Worm (Caenorhabditis elegans) whole organism, mixed stage, embryonic: ENCODE measurements around the gene cit-1.2.

Experiments
- M03D4.4 ChIP-seq: sonication (generic microtip); optimal IDR thresholded peaks from 2 replicates; lab custom pipeline; 2017; ENCODE audit warnings: mild to moderate bottlenecking, missing genetic modification characterization, missing compliant biosample characterization
- bed-3 ChIP-seq: fragments of 200-800 bp; sonication (Bioruptor generic); optimal IDR thresholded peaks from 3 replicates; lab custom pipeline; 2018; ENCODE audit warnings: mild to moderate bottlenecking, missing genetic modification characterization, moderate library complexity, missing compliant biosample characterization
- blmp-1 ChIP-seq: fragments of 150-350 bp; optimal IDR thresholded peaks from 2 replicates; lab custom pipeline; 2014; ENCODE audit warnings: missing biosample characterization, missing genetic modification characterization
- ceh-39 ChIP-seq: fragments of 150-350 bp; optimal IDR thresholded peaks from 2 replicates; lab custom pipeline; 2014; ENCODE audit warnings: missing biosample characterization, missing genetic modification characterization
- ceh-43 ChIP-seq: fragments of 200-800 bp; sonication (Bioruptor generic); optimal IDR thresholded peaks from 2 replicates; lab custom pipeline; 2018; ENCODE audit warnings: mild to moderate bottlenecking, missing genetic modification characterization, moderate library complexity, missing compliant biosample characterization
- ceh-83 ChIP-seq: fragments of 200-800 bp; sonication (Bioruptor generic); optimal IDR thresholded peaks from 2 replicates; lab custom pipeline; 2018; ENCODE audit warnings: mild to moderate bottlenecking, missing genetic modification characterization, missing compliant biosample characterization
- ces-1 ChIP-seq: fragments of 150-350 bp; optimal IDR thresholded peaks from 2 replicates; lab custom pipeline; 2014; ENCODE audit warnings: missing biosample characterization, missing genetic modification reagents, missing genetic modification characterization
- cnd-1 ChIP-seq: fragments of 200-800 bp; sonication (Bioruptor generic); optimal IDR thresholded peaks from 2 replicates; lab custom pipeline; 2018; ENCODE audit warnings: mild to moderate bottlenecking, missing genetic modification characterization, missing compliant biosample characterization
- drap-1 ChIP-seq: fragments of 200-800 bp; sonication (Bioruptor generic); optimal IDR thresholded peaks from 3 replicates; lab custom pipeline; 2018; ENCODE audit warnings: mild to moderate bottlenecking, missing genetic modification characterization, missing compliant biosample characterization
- elt-1 ChIP-seq: sonication (generic microtip); optimal IDR thresholded peaks from 2 replicates; lab custom pipeline; 2017; ENCODE audit warnings: missing genetic modification characterization, mild to moderate bottlenecking, missing compliant biosample characterization, antibody characterized with exemption, moderate library complexity, borderline replicate concordance; ENCODE audit not compliant: insufficient read depth
- elt-3 ChIP-seq: fragments of 150-350 bp; optimal IDR thresholded peaks from 2 replicates; lab custom pipeline; 2014; ENCODE audit warnings: missing biosample characterization, missing genetic modification characterization
- flh-1 ChIP-seq: fragments of 200-800 bp; sonication (Bioruptor generic); optimal IDR thresholded peaks from 2 replicates; lab custom pipeline; 2018; ENCODE audit warnings: mild to moderate bottlenecking, missing genetic modification characterization, moderate library complexity, missing compliant biosample characterization
- ham-2 ChIP-seq: fragments of 200-800 bp; sonication (Bioruptor generic); optimal IDR thresholded peaks from 2 replicates; lab custom pipeline; 2018; ENCODE audit warnings: mild to moderate bottlenecking, missing genetic modification characterization, missing compliant biosample characterization
- hlh-1 ChIP-seq: fragments of 150-350 bp; optimal IDR thresholded peaks from 2 replicates; lab custom pipeline; 2014; ENCODE audit warnings: missing biosample characterization, missing genetic modification reagents, missing genetic modification characterization
- lin-13 ChIP-seq: fragments of 150-350 bp; optimal IDR thresholded peaks from 2 replicates; lab custom pipeline; 2014; ENCODE audit warnings: missing biosample characterization, missing genetic modification characterization
- lin-32 ChIP-seq: fragments of 200-800 bp; sonication (Bioruptor generic); optimal IDR thresholded peaks from 2 replicates; lab custom pipeline; 2018; ENCODE audit warnings: mild to moderate bottlenecking, missing genetic modification characterization, missing compliant biosample characterization
- lsy-2 ChIP-seq: fragments of 150-350 bp; optimal IDR thresholded peaks from 2 replicates; lab custom pipeline; 2014; ENCODE audit warnings: missing biosample characterization, missing genetic modification characterization
- mab-5 ChIP-seq: fragments of 150-350 bp; optimal IDR thresholded peaks from 2 replicates; lab custom pipeline; 2014; ENCODE audit warnings: missing biosample characterization, missing genetic modification characterization
- mep-1 ChIP-seq: fragments of 150-350 bp; optimal IDR thresholded peaks from 2 replicates; lab custom pipeline; 2017; ENCODE audit warnings: missing biosample characterization, missing genetic modification reagents, missing genetic modification characterization, inconsistent platforms
- mls-2 ChIP-seq: sonication (generic microtip); optimal IDR thresholded peaks from 2 replicates; lab custom pipeline; 2016; ENCODE audit warnings: mild to moderate bottlenecking, missing genetic modification characterization, moderate library complexity, missing compliant biosample characterization
- nhr-12 ChIP-seq: fragments of 150-350 bp; optimal IDR thresholded peaks from 2 replicates; lab custom pipeline; 2014; ENCODE audit warnings: missing biosample characterization, missing genetic modification characterization
- nhr-2 ChIP-seq: fragments of 150-350 bp; optimal IDR thresholded peaks from 2 replicates; lab custom pipeline; 2014; ENCODE audit warnings: missing biosample characterization, missing genetic modification characterization
- nhr-237 ChIP-seq: fragments of 150-350 bp; optimal IDR thresholded peaks from 2 replicates; lab custom pipeline; 2014; ENCODE audit warnings: missing biosample characterization, missing genetic modification characterization
- nhr-28 ChIP-seq: fragments of 150-350 bp; optimal IDR thresholded peaks from 2 replicates; lab custom pipeline; 2014; ENCODE audit warnings: missing biosample characterization, missing genetic modification characterization
- nhr-76 ChIP-seq: sonication (generic microtip); optimal IDR thresholded peaks from 2 replicates; lab custom pipeline; 2017; ENCODE audit warnings: missing biosample characterization, missing genetic modification characterization
- pha-4 ChIP-seq: fragments of 150-350 bp; optimal IDR thresholded peaks from 2 replicates; lab custom pipeline; 2018; ENCODE audit warnings: missing biosample characterization, missing genetic modification reagents, missing genetic modification characterization
- sem-2 ChIP-seq: fragments of 200-800 bp; sonication (Bioruptor generic); optimal IDR thresholded peaks from 2 replicates; lab custom pipeline; 2018; ENCODE audit warnings: mild to moderate bottlenecking, missing genetic modification characterization, missing compliant biosample characterization
- snpc-4 ChIP-seq: fragments of 150-350 bp; optimal IDR thresholded peaks from 2 replicates; lab custom pipeline; 2014; ENCODE audit warnings: missing biosample characterization, missing genetic modification characterization
- sptf-1 ChIP-seq: sonication (generic microtip); optimal IDR thresholded peaks from 2 replicates; lab custom pipeline; 2017; ENCODE audit warnings: mild to moderate bottlenecking, missing genetic modification characterization, moderate library complexity, missing compliant biosample characterization
- tbx-8 ChIP-seq: fragments of 200-800 bp; sonication (Bioruptor generic); optimal IDR thresholded peaks from 2 replicates; lab custom pipeline; 2018; ENCODE audit warnings: mild to moderate bottlenecking, missing genetic modification characterization, moderate library complexity, missing compliant biosample characterization
- unc-120 ChIP-seq: sonication (generic microtip); optimal IDR thresholded peaks from 2 replicates; lab custom pipeline; 2017; ENCODE audit warnings: missing genetic modification characterization, missing compliant biosample characterization; ENCODE audit not compliant: poor library complexity, severe bottlenecking
- unc-39 ChIP-seq: fragments of 150-350 bp; optimal IDR thresholded peaks from 2 replicates; lab custom pipeline; 2014; ENCODE audit warnings: missing biosample characterization, missing genetic modification characterization
- unc-62 ChIP-seq: fragments of 150-350 bp; optimal IDR thresholded peaks from 2 replicates; lab custom pipeline; 2014; ENCODE audit warnings: missing biosample characterization, missing genetic modification reagents, missing genetic modification characterization
- zip-8 ChIP-seq: fragments of 150-350 bp; optimal IDR thresholded peaks from 2 replicates; lab custom pipeline; 2014; ENCODE audit warnings: missing biosample characterization, missing genetic modification characterization
- ztf-11 ChIP-seq: fragments of 150-350 bp; optimal IDR thresholded peaks from 2 replicates; lab custom pipeline; 2014; ENCODE audit warnings: missing biosample characterization, missing genetic modification characterization

The cit-1.2 gene

ce11 chrIII:8013582-8013981, 3.0 kb downstream of the cit-1.2 start:
- TF ChIP-seq bed-3 (GFP tag; lab: Kevin White, UChicago) = no peak
- no peak for TF ChIP-seq snpc-4 (tag; lab: Kevin White, UChicago)
- TF ChIP-seq elt-3 (tag; lab: Kevin White, UChicago) = no peak
- no peak for TF ChIP-seq sem-2 (GFP tag; lab: Kevin White, UChicago)
- no peak for TF ChIP-seq nhr-76 (tag; lab: Kevin White, UChicago)
- no peak for TF ChIP-seq nhr-28 (tag; lab: Kevin White, UChicago)
- TF ChIP-seq ceh-39 = no peak
- TF ChIP-seq mab-5 = no peak
- TF ChIP-seq ceh-83 (GFP tag; lab: Kevin White, UChicago) = no peak
- TF ChIP-seq unc-39 (tag; lab: Kevin White, UChicago) = no peak

- no peak for TF ChIP-seq elt-3 (tag; lab: Kevin White, UChicago)
- no peak for TF ChIP-seq unc-120 (tag; lab: Kevin White, UChicago)
- TF ChIP-seq blmp-1 = no peak
Observed at ce11 chrIII:8016438-8016837, 5.9 kb downstream of the cit-1.2 start, which contains the start of gene F44B9.5. Gene F44B9.5, minus strand, starts transcription at chrIII:8016538.

- TF ChIP-seq snpc-4 (tag; lab: Kevin White, UChicago) = no peak
- TF ChIP-seq ces-1 (GFP tag; lab: Kevin White, UChicago) = no peak
- TF ChIP-seq mls-2 = no peak
- no peak for TF ChIP-seq unc-62 (GFP tag; lab: Kevin White, UChicago)
- TF ChIP-seq sptf-1 = no peak
- TF ChIP-seq mab-5 = no peak
- no peak for TF ChIP-seq cnd-1
- no peak for TF ChIP-seq ham-2 (GFP tag; lab: Kevin White, UChicago)
- TF ChIP-seq unc-120 (tag; lab: Kevin White, UChicago) = no peak
- no peak for TF ChIP-seq pha-4 (tag; lab: Kevin White, UChicago)
- no peak for TF ChIP-seq nhr-2 (tag; lab: Kevin White, UChicago)
- no peak for TF ChIP-seq elt-1 (tag; lab: Kevin White, UChicago)
- no peak for TF ChIP-seq ztf-11 (tag; lab: Kevin White, UChicago)
- TF ChIP-seq drap-1 (GFP tag; lab: Kevin White, UChicago) = no peak
- TF ChIP-seq lin-32 (GFP tag; lab: Kevin White, UChicago) = no peak
- no peak for TF ChIP-seq blmp-1
- no peak for TF ChIP-seq tbx-8 (GFP tag; lab: Kevin White, UChicago)
- no peak for TF ChIP-seq elt-3 (tag; lab: Kevin White, UChicago)
- no peak for TF ChIP-seq M03D4.4 (tag; lab: Kevin White, UChicago)
- TF ChIP-seq unc-39 (tag; lab: Kevin White, UChicago) = no peak
Observed at ce11 chrIII:8017053-8017452, 6.5 kb downstream of the cit-1.2 start.

- TF ChIP-seq bed-3 (GFP tag; lab: Kevin White, UChicago) = no peak
- TF ChIP-seq lin-13 (tag; lab: Kevin White, UChicago) = peak; percentile 86
- peak; percentile 24 for TF ChIP-seq ceh-43 (GFP tag; lab: Kevin White, UChicago)
- peak; percentile 59 for TF ChIP-seq mls-2
- no peak for TF ChIP-seq ceh-83 (GFP tag; lab: Kevin White, UChicago)
- TF ChIP-seq sptf-1 = peak; percentile 44
- TF ChIP-seq tbx-8 (GFP tag; lab: Kevin White, UChicago) = no peak
- TF ChIP-seq ztf-11 (tag; lab: Kevin White, UChicago) = no peak
- peak; percentile 36 for TF ChIP-seq nhr-2 (tag; lab: Kevin White, UChicago)
- TF ChIP-seq lin-32 (GFP tag; lab: Kevin White, UChicago) = no peak
- peak; percentile 79 for TF ChIP-seq lsy-2 (tag; lab: Kevin White, UChicago)
- TF ChIP-seq hlh-1 (tag; lab: Kevin White, UChicago) = peak; percentile 14
- no peak for TF ChIP-seq flh-1
- TF ChIP-seq zip-8 (tag; lab: Kevin White, UChicago) = no peak
- TF ChIP-seq mep-1 = peak; percentile 87
- TF ChIP-seq nhr-76 (tag; lab: Kevin White, UChicago) = no peak
- TF ChIP-seq sem-2 (GFP tag; lab: Kevin White, UChicago) = no peak
- no peak for TF ChIP-seq ces-1 (GFP tag; lab: Kevin White, UChicago)
- TF ChIP-seq drap-1 (GFP tag; lab: Kevin White, UChicago) = peak; percentile 43
- peak; percentile 32 for TF ChIP-seq elt-3 (tag; lab: Kevin White, UChicago)
- no peak for TF ChIP-seq unc-39 (tag; lab: Kevin White, UChicago)
- peak; percentile 97 for TF ChIP-seq ceh-39
- TF ChIP-seq unc-120 (tag; lab: Kevin White, UChicago) = peak; percentile 90
- TF ChIP-seq snpc-4 (tag; lab: Kevin White, UChicago) = no peak
- TF ChIP-seq nhr-12 = no peak
- TF ChIP-seq unc-62 (GFP tag; lab: Kevin White, UChicago) = peak; percentile 97
- TF ChIP-seq ham-2 (GFP tag; lab: Kevin White, UChicago) = peak; percentile 53
- TF ChIP-seq pha-4 (tag; lab: Kevin White, UChicago) = peak; percentile 54
- TF ChIP-seq nhr-28 (tag; lab: Kevin White, UChicago) = no peak
- no peak for TF ChIP-seq mab-5
- TF ChIP-seq nhr-237 (tag; lab: Kevin White, UChicago) = peak; percentile 70
- no peak for TF ChIP-seq blmp-1
- no peak for TF ChIP-seq cnd-1
- TF ChIP-seq elt-1 (tag; lab: Kevin White, UChicago) = peak; percentile 47
- TF ChIP-seq M03D4.4 (tag; lab: Kevin White, UChicago) = peak; percentile 56
Observed at ce11 chrIII:8020823-8021332, 10.3 kb downstream of the cit-1.2 start, which contains the start of gene lin-36. Gene lin-36, minus strand, starts transcription at chrIII:8020873.
